Fruit fly (Drosophila melanogaster) whole organism, embryonic: ENCODE results near the gene kis.
A peak's percentile ranks its signal among the peaks of the same experiment; 100 is the strongest.

Experiments
- CG10274 ChIP-seq: fragments of 200-800 bp; sonication (Bioruptor generic); optimal IDR thresholded peaks from 3 replicates; lab custom pipeline; 2017; ENCODE audit warnings: missing biosample characterization, mild to moderate bottlenecking, missing genetic modification characterization
- CG10543 ChIP-seq: fragments of 200-800 bp; sonication (Bioruptor generic); optimal IDR thresholded peaks from 3 replicates; lab custom pipeline; 2017; ENCODE audit warnings: missing biosample characterization, mild to moderate bottlenecking, missing genetic modification characterization, moderate library complexity
- CG11723 ChIP-seq: fragments of 200-800 bp; sonication (Bioruptor generic); optimal IDR thresholded peaks from 2 replicates; lab custom pipeline; 2017; ENCODE audit warnings: missing biosample characterization, mild to moderate bottlenecking, missing genetic modification characterization
- CG12155 ChIP-seq: fragments of 200-800 bp; sonication (Bioruptor generic); optimal IDR thresholded peaks from 3 replicates; lab custom pipeline; 2016; ENCODE audit warnings: missing biosample characterization, missing genetic modification characterization
- CG14667 ChIP-seq: fragments of 200-800 bp; sonication (Bioruptor generic); IDR thresholded peaks from 2 replicates; pipeline ENCODE4 v1.3.6; 2022; ENCODE audit warnings: missing biosample characterization, missing genetic modification characterization
- CG14860 ChIP-seq: fragments of 200-800 bp; sonication (Bioruptor generic); IDR thresholded peaks from 3 replicates; pipeline ENCODE4 v1.3.6; 2022; ENCODE audit warnings: missing biosample characterization, missing genetic modification characterization; ENCODE audit not compliant: partially characterized antibody
- CG17385 ChIP-seq: fragments of 200-800 bp; sonication (Bioruptor generic); optimal IDR thresholded peaks from 3 replicates; lab custom pipeline; 2018; ENCODE audit warnings: missing biosample characterization, mild to moderate bottlenecking, missing genetic modification characterization
- CG17568 ChIP-seq: fragments of 200-800 bp; sonication (Bioruptor generic); optimal IDR thresholded peaks from 2 replicates; lab custom pipeline; 2018; ENCODE audit warnings: missing biosample characterization, mild to moderate bottlenecking, missing genetic modification characterization, moderate library complexity
- CG2199 ChIP-seq: fragments of 200-800 bp; sonication (Bioruptor generic); IDR thresholded peaks from 3 replicates; pipeline ENCODE4 v1.3.6; 2022; ENCODE audit warnings: missing biosample characterization, missing genetic modification characterization
- CG3065 ChIP-seq: fragments of 200-800 bp; sonication (Bioruptor generic); optimal IDR thresholded peaks from 2 replicates; lab custom pipeline; 2016; ENCODE audit warnings: missing biosample characterization, missing genetic modification characterization
- CG31224 ChIP-seq: fragments of 200-800 bp; sonication (Bioruptor generic); IDR thresholded peaks from 2 replicates; pipeline ENCODE4 v1.3.6; 2022; ENCODE audit warnings: missing biosample characterization, missing genetic modification characterization
- CG31365 ChIP-seq: fragments of 200-800 bp; sonication (Bioruptor generic); optimal IDR thresholded peaks from 2 replicates; lab custom pipeline; 2018; ENCODE audit warnings: missing biosample characterization, mild to moderate bottlenecking, missing genetic modification characterization
- CG34422 ChIP-seq: fragments of 200-800 bp; sonication (Bioruptor generic); IDR thresholded peaks from 3 replicates; pipeline ENCODE4 v1.3.6; 2022; ENCODE audit warnings: missing biosample characterization, missing genetic modification characterization
- CTCF ChIP-seq: fragments of 200-800 bp; sonication (Bioruptor generic); optimal IDR thresholded peaks from 2 replicates; lab custom pipeline; 2017; ENCODE audit warnings: missing biosample characterization, mild to moderate bottlenecking, missing genetic modification characterization, moderate library complexity
- Deaf1 ChIP-seq: fragments of 200-800 bp; optimal IDR thresholded peaks from 3 replicates; lab custom pipeline; 2019; ENCODE audit warnings: missing biosample characterization, mild to moderate bottlenecking, missing genetic modification characterization, moderate library complexity
- Doc2 ChIP-seq: fragments of 200-800 bp; sonication (Bioruptor generic); IDR thresholded peaks from 2 replicates; pipeline ENCODE4 v1.3.6; 2022; ENCODE audit warnings: missing biosample characterization, missing genetic modification characterization
- Dref ChIP-seq: fragments of 200-800 bp; sonication (Bioruptor generic); IDR thresholded peaks from 2 replicates; pipeline ENCODE4 v1.3.6; 2022; ENCODE audit warnings: missing biosample characterization, missing genetic modification characterization
- E2f1 ChIP-seq: fragments of 200-800 bp; sonication (Bioruptor generic); IDR thresholded peaks from 2 replicates; pipeline ENCODE4 v1.3.6; 2022; ENCODE audit warnings: missing biosample characterization, missing genetic modification characterization
- E2f2 ChIP-seq: fragments of 200-800 bp; sonication (Bioruptor generic); IDR thresholded peaks from 2 replicates; pipeline ENCODE4 v1.3.6; 2022; ENCODE audit warnings: missing biosample characterization, missing genetic modification characterization
- Elba2 ChIP-seq: fragments of 200-800 bp; sonication (Bioruptor generic); optimal IDR thresholded peaks from 3 replicates; lab custom pipeline; 2016; ENCODE audit warnings: missing biosample characterization, missing genetic modification characterization
- GATAe ChIP-seq: fragments of 200-800 bp; sonication (Bioruptor generic); conservative IDR thresholded peaks from 2 replicates; pipeline ENCODE4 v1.3.6; 2022; ENCODE audit warnings: missing biosample characterization, missing genetic modification characterization
- Gsc ChIP-seq: fragments of 200-800 bp; sonication (Bioruptor generic); IDR thresholded peaks from 2 replicates; pipeline ENCODE4 v1.3.6; 2022; ENCODE audit warnings: missing biosample characterization, missing genetic modification characterization
- Med ChIP-seq: fragments of 200-800 bp; sonication (Bioruptor generic); peaks from one replicate; lab custom pipeline; 2016; ENCODE audit warnings: missing biosample characterization, missing genetic modification characterization, mild to moderate bottlenecking, inconsistent platforms, moderate library complexity
- Optix ChIP-seq: fragments of 200-800 bp; sonication (Bioruptor generic); IDR thresholded peaks from 3 replicates; pipeline ENCODE4 v1.3.6; 2022; ENCODE audit warnings: missing biosample characterization, missing genetic modification characterization
- Rx ChIP-seq: fragments of 200-800 bp; sonication (Bioruptor generic); IDR thresholded peaks from 2 replicates; pipeline ENCODE4 v1.3.6; 2022; ENCODE audit warnings: missing biosample characterization, missing genetic modification characterization
- Scr ChIP-seq: fragments of 200-800 bp; sonication (Bioruptor generic); IDR thresholded peaks from 2 replicates; pipeline ENCODE4 v1.3.6; 2022; ENCODE audit warnings: missing biosample characterization, missing genetic modification characterization; ENCODE audit not compliant: partially characterized antibody
- Sry-β ChIP-seq: fragments of 200-800 bp; sonication (Bioruptor generic); optimal IDR thresholded peaks from 2 replicates; lab custom pipeline; 2018; ENCODE audit warnings: missing biosample characterization, mild to moderate bottlenecking, missing genetic modification characterization, moderate library complexity
- Taf1 ChIP-seq: fragments of 200-800 bp; sonication (Bioruptor generic); IDR thresholded peaks from 2 replicates; pipeline ENCODE4 v1.3.6; 2022; ENCODE audit warnings: missing biosample characterization, missing genetic modification characterization
- Tbp ChIP-seq: fragments of >200 bp; optimal IDR thresholded peaks from 2 replicates; lab custom pipeline; 2018; ENCODE audit warnings: missing biosample characterization, missing genetic modification characterization
- Xbp1 ChIP-seq: fragments of 200-800 bp; sonication (Bioruptor generic); optimal IDR thresholded peaks from 3 replicates; lab custom pipeline; 2016; ENCODE audit warnings: missing biosample characterization, mild to moderate bottlenecking, missing genetic modification characterization
- Xrp1 ChIP-seq: fragments of 200-800 bp; sonication (Bioruptor generic); IDR thresholded peaks from 2 replicates; pipeline ENCODE4 v1.3.6; 2022; ENCODE audit warnings: missing biosample characterization, missing genetic modification characterization
- ap ChIP-seq: fragments of 200-800 bp; sonication (Bioruptor generic); IDR thresholded peaks from 2 replicates; pipeline ENCODE4 v1.3.6; 2022; ENCODE audit warnings: missing biosample characterization, missing genetic modification characterization
- bbx ChIP-seq: fragments of 200-800 bp; sonication (Bioruptor generic); IDR thresholded peaks from 2 replicates; pipeline ENCODE4 v1.3.6; 2022; ENCODE audit warnings: missing biosample characterization, missing genetic modification characterization; ENCODE audit not compliant: partially characterized antibody
- bigmax ChIP-seq: fragments of 200-800 bp; sonication (Bioruptor generic); optimal IDR thresholded peaks from 2 replicates; lab custom pipeline; 2018; ENCODE audit warnings: missing biosample characterization, mild to moderate bottlenecking, missing genetic modification characterization
- crol ChIP-seq: fragments of 200-800 bp; sonication (Bioruptor generic); IDR thresholded peaks from 2 replicates; pipeline ENCODE4 v1.3.6; 2022; ENCODE audit warnings: missing biosample characterization, missing genetic modification characterization
- fd64A ChIP-seq: fragments of 200-800 bp; sonication (Bioruptor generic); optimal IDR thresholded peaks from 3 replicates; lab custom pipeline; 2018; ENCODE audit warnings: missing biosample characterization, mild to moderate bottlenecking, missing genetic modification characterization
- h ChIP-seq: fragments of >200 bp; optimal IDR thresholded peaks from 2 replicates; lab custom pipeline; 2017
- hb ChIP-seq: fragments of 200-800 bp; sonication (Bioruptor generic); IDR thresholded peaks from 3 replicates; pipeline ENCODE4 v1.3.6; 2022; ENCODE audit warnings: missing biosample characterization, missing genetic modification characterization; ENCODE audit not compliant: partially characterized antibody
- hkb ChIP-seq, 2 experiments: fragments of 200-800 bp in 1 of 2; fragments of >200 bp in 1 of 2; sonication (Bioruptor generic) in 1 of 2; IDR thresholded peaks in 1 of 2; optimal IDR thresholded peaks in 1 of 2; 2 replicates each; pipeline versions ENCODE4 v1.3.6 to Lab custom; 2017 to 2022; ENCODE audit warnings: missing biosample characterization in 1 of 2, missing genetic modification characterization in 1 of 2
- nmo ChIP-seq: fragments of 200-800 bp; sonication (Bioruptor generic); optimal IDR thresholded peaks from 2 replicates; lab custom pipeline; 2018; ENCODE audit warnings: missing biosample characterization, mild to moderate bottlenecking, missing genetic modification characterization, moderate library complexity
- oc ChIP-seq: fragments of 200-800 bp; sonication (Bioruptor generic); optimal IDR thresholded peaks from 2 replicates; lab custom pipeline; 2018; ENCODE audit warnings: missing biosample characterization, mild to moderate bottlenecking, missing genetic modification characterization, moderate library complexity
- onecut ChIP-seq: fragments of 200-800 bp; sonication (Bioruptor generic); IDR thresholded peaks from 2 replicates; pipeline ENCODE4 v1.3.6; 2022; ENCODE audit warnings: missing biosample characterization, missing genetic modification characterization
- pfk ChIP-seq: fragments of 200-800 bp; sonication (Bioruptor generic); optimal IDR thresholded peaks from 2 replicates; lab custom pipeline; 2018; ENCODE audit warnings: missing biosample characterization, mild to moderate bottlenecking, missing genetic modification characterization, moderate library complexity
- pnt ChIP-seq: fragments of 200-800 bp; sonication (Bioruptor generic); optimal IDR thresholded peaks from 3 replicates; lab custom pipeline; 2016; ENCODE audit warnings: missing biosample characterization, missing genetic modification characterization
- psq ChIP-seq: fragments of 200-800 bp; sonication (Bioruptor generic); optimal IDR thresholded peaks from 2 replicates; lab custom pipeline; 2017; ENCODE audit warnings: missing biosample characterization, missing genetic modification characterization
- scrt ChIP-seq: fragments of 200-800 bp; sonication (Bioruptor generic); optimal IDR thresholded peaks from 2 replicates; lab custom pipeline; 2018; ENCODE audit warnings: missing biosample characterization, mild to moderate bottlenecking, missing genetic modification characterization, moderate library complexity
- sd ChIP-seq: fragments of 200-800 bp; sonication (Bioruptor generic); optimal IDR thresholded peaks from 3 replicates; lab custom pipeline; 2018; ENCODE audit warnings: missing biosample characterization, mild to moderate bottlenecking, missing genetic modification characterization, moderate library complexity
- sisA ChIP-seq: fragments of 200-800 bp; sonication (Bioruptor generic); IDR thresholded peaks from 2 replicates; pipeline ENCODE4 v1.3.6; 2022; ENCODE audit warnings: missing biosample characterization, missing genetic modification characterization
- slbo ChIP-seq: fragments of 200-800 bp; sonication (Bioruptor generic); IDR thresholded peaks from 2 replicates; pipeline ENCODE4 v1.3.6; 2022; ENCODE audit warnings: missing biosample characterization, missing genetic modification characterization
- wor ChIP-seq: fragments of 200-800 bp; sonication (Bioruptor generic); IDR thresholded peaks from 2 replicates; pipeline ENCODE4 v1.3.6; 2022; ENCODE audit warnings: missing biosample characterization, missing genetic modification characterization

The kis gene

dm6 chr2L:246656-247340 lies 3.8 kb downstream of the kis start (continued):
- TF ChIP-seq fd64A (GFP tag; lab: Kevin White, UChicago) (no peak), hb (GFP tag; lab: Robert Waterston, UW) (no peak), Doc2 (GFP tag; lab: Robert Waterston, UW) (no peak), onecut (GFP tag; lab: Robert Waterston, UW) (peak; percentile 23), Sry-β (GFP tag; lab: Kevin White, UChicago) (no peak), psq (GFP tag; lab: Kevin White, UChicago) (peak; percentile 99), Rx (GFP tag; lab: Robert Waterston, UW) (no peak), CG10543 (peak; percentile 37), sisA (GFP tag; lab: Robert Waterston, UW) (no peak), E2f2 (GFP tag; lab: Robert Waterston, UW) (no peak), CG14667 (no peak), CTCF (GFP tag; lab: Kevin White, UChicago) (no peak), E2f1 (GFP tag; lab: Robert Waterston, UW) (no peak), ap (no peak), CG3065 (no peak), wor (no peak), pfk (GFP tag; lab: Kevin White, UChicago) (no peak), Scr (GFP tag; lab: Robert Waterston, UW) (peak; percentile 43), CG14860 (GFP tag; lab: Robert Waterston, UW) (no peak), Optix (GFP tag; lab: Robert Waterston, UW) (no peak), CG10274 (GFP tag; lab: Kevin White, UChicago) (no peak), GATAe (GFP tag; lab: Robert Waterston, UW) (no peak), CG34422 (GFP tag; lab: Robert Waterston, UW) (peak; percentile 92; the same call in 2 of the 3 replicates), CG17568 (GFP tag; lab: Kevin White, UChicago) (peak; percentile 18), h (lab: Kevin White, UChicago) (no peak), scrt (GFP tag; lab: Kevin White, UChicago) (peak; percentile 92), Elba2 (no peak), pnt (GFP tag; lab: Kevin White, UChicago) (no peak), Taf1 (GFP tag; lab: Robert Waterston, UW) (no peak), crol (GFP tag; lab: Robert Waterston, UW) (peak; percentile 96), hkb (optimal IDR thresholded peaks at IDR 0.05; lab: Kevin White, UChicago) (no peak), hkb (GFP tag; IDR thresholded peaks at IDR 0.05; lab: Robert Waterston, UW) (0 out of 2 replicates have a peak, but pooled peaks have one; percentile 32), Xrp1 (GFP tag; lab: Robert Waterston, UW) (0 out of 2 replicates have a peak, but pooled peaks have one; percentile 20)

- TF ChIP-seq bigmax (GFP tag; lab: Kevin White, UChicago) (no peak), CG31224 (GFP tag; lab: Robert Waterston, UW) (no peak), oc (tag; lab: Kevin White, UChicago) (peak; percentile 9), slbo (0 out of 2 replicates have a peak, but pooled peaks have one; percentile 3), CG17385 (GFP tag; lab: Kevin White, UChicago) (peak; percentile 14), nmo (no peak), Gsc (GFP tag; lab: Robert Waterston, UW) (no peak), onecut (GFP tag; lab: Robert Waterston, UW) (peak; percentile 75), Dref (GFP tag; lab: Robert Waterston, UW) (no peak), CG2199 (GFP tag; lab: Robert Waterston, UW) (0 out of 3 replicates have a peak, but pooled peaks have one; percentile 11), sd (tag; lab: Kevin White, UChicago) (peak; percentile 45), Deaf1 (tag; lab: Kevin White, UChicago) (peak; percentile 67), CG11723 (GFP tag; lab: Kevin White, UChicago) (no peak), Tbp (GFP tag; lab: Kevin White, UChicago) (no peak), Med (GFP tag; lab: Kevin White, UChicago) (peak; percentile 69), CG12155 (GFP tag; lab: Kevin White, UChicago) (peak; percentile 7), Xbp1 (GFP tag; lab: Kevin White, UChicago) (no peak), CG31365 (tag; lab: Kevin White, UChicago) (no peak), bbx (peak; percentile 12; the same call in 1 of the 2 replicates)
Measured at dm6 chr2L:244559-244958, 6.1 kb downstream of the kis start.
